Fruit fly (Drosophila melanogaster): ENCODE measurements around the gene aph-1.

Gene aph-1

DNA sequence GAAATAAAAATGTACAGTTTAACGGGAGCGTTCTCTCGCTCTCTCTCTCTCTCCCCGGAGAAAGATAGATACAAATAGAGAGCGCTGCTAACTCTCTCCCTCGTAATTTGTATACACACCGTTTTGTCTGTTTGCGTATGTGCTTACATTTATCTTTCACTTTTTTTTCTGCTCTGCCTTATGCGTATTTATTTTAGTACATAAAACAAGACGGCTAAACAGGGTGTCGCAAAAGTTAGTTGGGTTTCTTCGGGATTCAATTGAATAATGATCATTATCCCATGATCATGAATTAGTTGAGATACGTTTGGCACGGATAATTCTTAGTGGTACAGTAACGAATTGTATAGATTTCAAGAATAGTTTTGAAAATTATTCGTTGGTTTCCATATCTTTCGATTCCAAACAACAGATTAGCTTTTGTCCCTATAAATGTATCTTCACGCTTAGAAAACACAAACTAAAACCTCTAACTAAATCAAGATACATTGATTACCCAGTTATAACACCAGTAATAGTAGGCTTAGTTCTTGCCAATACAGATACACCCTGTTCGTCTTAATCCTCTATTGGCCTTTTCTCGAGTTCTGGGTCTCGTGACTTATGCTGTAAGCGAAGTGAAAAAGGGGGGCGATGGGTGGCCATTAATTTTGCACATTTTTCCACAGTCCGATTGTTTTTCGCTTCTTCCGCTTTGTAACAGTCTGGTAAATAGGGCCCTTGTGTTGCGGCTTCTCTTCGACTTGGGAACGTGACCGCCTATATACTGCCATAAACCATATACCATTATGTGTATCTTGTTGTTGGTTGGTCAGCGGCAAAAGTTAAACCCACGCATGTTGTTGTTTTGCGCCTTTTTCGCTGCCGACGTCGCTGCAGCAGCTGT is 11.4 kb upstream of the aph-1 start:
- TF ChIP-seq foxo (GFP tag; optimal IDR thresholded peaks at IDR 0.05) (peak in 1 of 2 experiments; percentile 79), CG32264 (GFP tag; optimal IDR thresholded peaks at IDR 0.05) (no peak), Myc (optimal IDR thresholded peaks at IDR 0.05) (no peak), dsf (GFP tag; optimal IDR thresholded peaks at IDR 0.05; ENCODE audit: borderline replicate concordance) (peak; percentile 38), N (GFP tag; optimal IDR thresholded peaks at IDR 0.05) (no peak), br (GFP tag; optimal IDR thresholded peaks at IDR 0.05) (peak; percentile 61), psq (GFP tag; optimal IDR thresholded peaks at IDR 0.05) (peak; percentile 53), Hr83 (GFP tag; optimal IDR thresholded peaks at IDR 0.05; ENCODE audit: poor library complexity, severe bottlenecking) (peak; percentile 87), tai (GFP tag; optimal IDR thresholded peaks at IDR 0.05) (no peak), woc (GFP tag; optimal IDR thresholded peaks at IDR 0.05) (peak; percentile 17), jim (GFP tag; optimal IDR thresholded peaks at IDR 0.05) (no peak), Jra (GFP tag; optimal IDR thresholded peaks at IDR 0.05) (peak; percentile 6), brk (GFP tag; optimal IDR thresholded peaks at IDR 0.05) (no peak), Dif (GFP tag; optimal IDR thresholded peaks at IDR 0.05; ENCODE audit: partially characterized antibody) (peak; percentile 89), dmrt93B (GFP tag; optimal IDR thresholded peaks at IDR 0.05) (peak; percentile 51), Rel (GFP tag; optimal IDR thresholded peaks at IDR 0.05) (no peak), Rel (tag; optimal IDR thresholded peaks at IDR 0.05) (no peak), h (GFP tag; optimal IDR thresholded peaks at IDR 0.05) (peak; percentile 57), rgr (GFP tag; optimal IDR thresholded peaks at IDR 0.05) (peak; percentile 53), OdsH (GFP tag; optimal IDR thresholded peaks at IDR 0.05) (peak; percentile 63), pan (optimal IDR thresholded peaks at IDR 0.05) (no peak), sv (GFP tag; optimal IDR thresholded peaks at IDR 0.05) (peak; percentile 63), Abd-B (GFP tag; optimal IDR thresholded peaks at IDR 0.05) (no peak), lola (GFP tag; optimal IDR thresholded peaks at IDR 0.05) (no peak), sage (GFP tag; optimal IDR thresholded peaks at IDR 0.05) (peak; percentile 21), Mio (GFP tag; optimal IDR thresholded peaks at IDR 0.05) (peak; percentile 34), GATAd (GFP tag; optimal IDR thresholded peaks at IDR 0.05) (no peak), Hnf4 (GFP tag; optimal IDR thresholded peaks at IDR 0.05) (peak; percentile 31), Vsx2 (GFP tag; optimal IDR thresholded peaks at IDR 0.05; ENCODE audit: partially characterized antibody) (no peak), dl (GFP tag; optimal IDR thresholded peaks at IDR 0.05; ENCODE audit: insufficient read depth in 1 of 2, partially characterized antibody in 2 of 2) (peak; percentile 70 to 82), Sp1 (GFP tag; optimal IDR thresholded peaks at IDR 0.05) (peak; percentile 82), Dfd (GFP tag; optimal IDR thresholded peaks at IDR 0.05) (no peak), Hr78 (GFP tag; optimal IDR thresholded peaks at IDR 0.05) (no peak), HLH106 (tag; optimal IDR thresholded peaks at IDR 0.05) (peak; percentile 78), fru (GFP tag; optimal IDR thresholded peaks at IDR 0.05) (peak; percentile 81), CrebA (GFP tag; optimal IDR thresholded peaks at IDR 0.05; ENCODE audit: borderline replicate concordance) (no peak), CG9705 (GFP tag; optimal IDR thresholded peaks at IDR 0.05) (peak; percentile 54), ey (GFP tag; optimal IDR thresholded peaks at IDR 0.05) (peak; percentile 58), usp (GFP tag; optimal IDR thresholded peaks at IDR 0.05) (no peak)

dm6 chr2L:2755323-2755695 is 10.7 kb upstream of the aph-1 start:
- no peak for TF ChIP-seq fru (GFP tag; optimal IDR thresholded peaks at IDR 0.05)
- TF ChIP-seq dl (GFP tag; optimal IDR thresholded peaks at IDR 0.05; ENCODE audit: insufficient read depth in 1 of 2, partially characterized antibody in 2 of 2) = peak; percentile 97
- no peak for TF ChIP-seq rgr (GFP tag; optimal IDR thresholded peaks at IDR 0.05)
- TF ChIP-seq jim (GFP tag; optimal IDR thresholded peaks at IDR 0.05) = peak; percentile 23
- TF ChIP-seq Hr83 (GFP tag; optimal IDR thresholded peaks at IDR 0.05; ENCODE audit: poor library complexity, severe bottlenecking) = peak; percentile 42
- no peak for TF ChIP-seq Dfd (GFP tag; optimal IDR thresholded peaks at IDR 0.05)
- TF ChIP-seq h (GFP tag; optimal IDR thresholded peaks at IDR 0.05) = peak; percentile 49
- TF ChIP-seq Hnf4 (GFP tag; optimal IDR thresholded peaks at IDR 0.05) = no peak
- TF ChIP-seq Sp1 (GFP tag; optimal IDR thresholded peaks at IDR 0.05) = no peak
- TF ChIP-seq pan (optimal IDR thresholded peaks at IDR 0.05) = no peak
- no peak for TF ChIP-seq woc (GFP tag; optimal IDR thresholded peaks at IDR 0.05)
- TF ChIP-seq sage (GFP tag; optimal IDR thresholded peaks at IDR 0.05) = peak; percentile 71
- peak; percentile 97 for TF ChIP-seq Dif (GFP tag; optimal IDR thresholded peaks at IDR 0.05; ENCODE audit: partially characterized antibody)

All from whole organism, wandering third instar larva.